Fruit fly (Drosophila melanogaster) whole organism, pupa: ENCODE measurements around the gene prd.

Source experiments
- CG10348 ChIP-seq: fragments of 200-800 bp; sonication (Bioruptor generic); IDR thresholded peaks from 2 replicates; pipeline ENCODE4 v1.3.6; 2022; ENCODE audit warnings: missing biosample characterization, missing genetic modification characterization
- CG12605 ChIP-seq: fragments of 200-800 bp; sonication (Bioruptor generic); IDR thresholded peaks from 2 replicates; pipeline ENCODE4 v1.3.6; 2022; ENCODE audit warnings: missing biosample characterization, missing genetic modification characterization
- CG13204 ChIP-seq: fragments of 200-800 bp; sonication (Bioruptor generic); optimal IDR thresholded peaks from 2 replicates; lab custom pipeline; 2018; ENCODE audit warnings: missing biosample characterization, mild to moderate bottlenecking, missing genetic modification characterization, moderate library complexity
- CG14655 ChIP-seq: fragments of 200-800 bp; sonication (Bioruptor generic); optimal IDR thresholded peaks from 3 replicates; lab custom pipeline; 2017; ENCODE audit warnings: mild to moderate bottlenecking, missing biosample characterization, missing genetic modification reagents, missing genetic modification characterization
- CG15710 ChIP-seq: fragments of 200-800 bp; sonication (Bioruptor generic); optimal IDR thresholded peaks from 2 replicates; lab custom pipeline; 2018; ENCODE audit warnings: missing biosample characterization, mild to moderate bottlenecking, missing genetic modification characterization, moderate library complexity
- CG17806 ChIP-seq: fragments of 200-800 bp; sonication (Bioruptor generic); optimal IDR thresholded peaks from 2 replicates; lab custom pipeline; 2018; ENCODE audit warnings: missing biosample characterization, mild to moderate bottlenecking, missing genetic modification characterization, moderate library complexity
- CG32121 ChIP-seq: fragments of 200-800 bp; sonication (Bioruptor generic); IDR thresholded peaks from 2 replicates; pipeline ENCODE4 v1.3.6; 2022; ENCODE audit warnings: missing biosample characterization, missing genetic modification characterization
- CG4496 ChIP-seq: fragments of 200-800 bp; sonication (Bioruptor generic); IDR thresholded peaks from 3 replicates; pipeline ENCODE4 v1.3.6; 2022; ENCODE audit warnings: missing biosample characterization, missing genetic modification characterization
- CG8159 ChIP-seq: fragments of 200-800 bp; sonication (Bioruptor generic); optimal IDR thresholded peaks from 3 replicates; lab custom pipeline; 2018; ENCODE audit warnings: missing biosample characterization, mild to moderate bottlenecking, missing genetic modification characterization, moderate library complexity
- CG8301 ChIP-seq: fragments of 200-800 bp; sonication (Bioruptor generic); optimal IDR thresholded peaks from 2 replicates; lab custom pipeline; 2018; ENCODE audit warnings: missing biosample characterization, mild to moderate bottlenecking, missing genetic modification characterization
- CG9948 ChIP-seq: fragments of 200-800 bp; sonication (Bioruptor generic); optimal IDR thresholded peaks from 2 replicates; lab custom pipeline; 2018; ENCODE audit warnings: missing biosample characterization, mild to moderate bottlenecking, missing genetic modification characterization, moderate library complexity
- D1 ChIP-seq: fragments of 200-800 bp; sonication (Bioruptor generic); optimal IDR thresholded peaks from 2 replicates; lab custom pipeline; 2018; ENCODE audit warnings: missing biosample characterization, mild to moderate bottlenecking, missing genetic modification characterization, moderate library complexity
- EcR ChIP-seq: fragments of 200-800 bp; sonication (Bioruptor generic); optimal IDR thresholded peaks from 3 replicates; lab custom pipeline; 2019; ENCODE audit warnings: missing biosample characterization, missing genetic modification characterization, mild to moderate bottlenecking, moderate library complexity, missing genetic modification reagents
- Ets98B ChIP-seq: fragments of 200-800 bp; sonication (Bioruptor generic); IDR thresholded peaks from 2 replicates; pipeline ENCODE4 v1.3.6; 2022; ENCODE audit warnings: missing biosample characterization, missing genetic modification characterization
- Pif1A ChIP-seq: fragments of 200-800 bp; sonication (Bioruptor generic); optimal IDR thresholded peaks from 3 replicates; lab custom pipeline; 2016; ENCODE audit warnings: missing biosample characterization, missing genetic modification characterization
- Pif1B ChIP-seq: fragments of 200-800 bp; sonication (Bioruptor generic); optimal IDR thresholded peaks from 3 replicates; lab custom pipeline; 2016; ENCODE audit warnings: missing biosample characterization, missing genetic modification characterization
- Snoo ChIP-seq: fragments of 200-800 bp; sonication (Bioruptor generic); optimal IDR thresholded peaks from 3 replicates; lab custom pipeline; 2017; ENCODE audit warnings: missing biosample characterization, mild to moderate bottlenecking, missing genetic modification characterization, inconsistent platforms
- fd96Ca ChIP-seq: fragments of 200-800 bp; sonication (Bioruptor generic); IDR thresholded peaks from 3 replicates; pipeline ENCODE4 v1.3.6; 2022; ENCODE audit warnings: missing biosample characterization, missing genetic modification characterization
- gl ChIP-seq: fragments of 200-800 bp; sonication (Bioruptor generic); optimal IDR thresholded peaks from 2 replicates; lab custom pipeline; 2018; ENCODE audit warnings: missing biosample characterization, mild to moderate bottlenecking, missing genetic modification characterization
- rn ChIP-seq: fragments of 200-800 bp; sonication (Bioruptor generic); IDR thresholded peaks from 2 replicates; pipeline ENCODE4 v1.3.6; 2022; ENCODE audit warnings: missing biosample characterization, missing genetic modification characterization

Gene prd

dm6 chr2L:12085619-12086171, at the start of gene prd:
Gene prd, minus strand, starts transcription at chr2L:12085827.
- TF ChIP-seq CG12605 (GFP tag; lab: Robert Waterston, UW) (no peak), CG17806 (tag; lab: Kevin White, UChicago) (no peak), CG10348 (GFP tag; lab: Robert Waterston, UW) (no peak), D1 (no peak), CG8301 (tag; lab: Kevin White, UChicago) (no peak), Pif1B (GFP tag; lab: Kevin White, UChicago) (no peak), CG14655 (GFP tag; lab: Kevin White, UChicago) (no peak), gl (tag; lab: Kevin White, UChicago) (no peak), Snoo (tag; lab: Kevin White, UChicago) (no peak), Pif1A (GFP tag; lab: Kevin White, UChicago) (no peak)

- TF ChIP-seq Pif1B (GFP tag; lab: Kevin White, UChicago): no peak
These were observed 48.4 kb upstream of the prd start for dm6 chr2L:12134125-12134378.

dm6 chr2L:12133275-12134124, 47.9 kb upstream of the prd start, which contains the start of gene rho-6:
Gene rho-6, minus strand, starts transcription at chr2L:12133411.
- TF ChIP-seq CG9948 (tag; lab: Kevin White, UChicago): no peak
- TF ChIP-seq gl (tag; lab: Kevin White, UChicago): no peak
- TF ChIP-seq rn (GFP tag; lab: Robert Waterston, UW): no peak
- TF ChIP-seq fd96Ca: no peak
- TF ChIP-seq CG8159 (tag; lab: Kevin White, UChicago): no peak
- TF ChIP-seq Ets98B (GFP tag; lab: Robert Waterston, UW): no peak
- TF ChIP-seq CG17806 (tag; lab: Kevin White, UChicago): no peak
- peak; percentile 39; the same call in 1 of the 3 replicates for TF ChIP-seq CG4496
- no peak for TF ChIP-seq Pif1A (GFP tag; lab: Kevin White, UChicago)
- no peak for TF ChIP-seq CG8301 (tag; lab: Kevin White, UChicago)
- no peak for TF ChIP-seq CG13204 (GFP tag; lab: Kevin White, UChicago)
- no peak for TF ChIP-seq D1
- no peak for TF ChIP-seq CG32121 (GFP tag; lab: Robert Waterston, UW)
- TF ChIP-seq CG14655 (GFP tag; lab: Kevin White, UChicago): peak; percentile 29

dm6 chr2L:12120000-12120399, 34.4 kb upstream of the prd start:
- no peak for TF ChIP-seq Ets98B (GFP tag; lab: Robert Waterston, UW)
- TF ChIP-seq Snoo (tag; lab: Kevin White, UChicago): no peak
- no peak for TF ChIP-seq CG17806 (tag; lab: Kevin White, UChicago)
- TF ChIP-seq CG8159 (tag; lab: Kevin White, UChicago): peak; percentile 37
- TF ChIP-seq gl (tag; lab: Kevin White, UChicago): no peak
- no peak for TF ChIP-seq CG15710 (tag; lab: Kevin White, UChicago)
- TF ChIP-seq CG14655 (GFP tag; lab: Kevin White, UChicago): peak; percentile 69
- TF ChIP-seq CG32121 (GFP tag; lab: Robert Waterston, UW): no peak
- no peak for TF ChIP-seq rn (GFP tag; lab: Robert Waterston, UW)
- TF ChIP-seq CG8301 (tag; lab: Kevin White, UChicago): peak; percentile 36
- no peak for TF ChIP-seq CG13204 (GFP tag; lab: Kevin White, UChicago)
- TF ChIP-seq CG9948 (tag; lab: Kevin White, UChicago): peak; percentile 24
- no peak for TF ChIP-seq CG10348 (GFP tag; lab: Robert Waterston, UW)
- TF ChIP-seq D1: no peak
- TF ChIP-seq EcR (GFP tag; lab: Kevin White, UChicago): no peak

dm6 chr2L:12115809-12116208, 30.2 kb upstream of the prd start:
- TF ChIP-seq CG8301 (tag; lab: Kevin White, UChicago) (peak; percentile 23), CG9948 (tag; lab: Kevin White, UChicago) (no peak), CG14655 (GFP tag; lab: Kevin White, UChicago) (peak; percentile 53), CG32121 (GFP tag; lab: Robert Waterston, UW) (no peak), Ets98B (GFP tag; lab: Robert Waterston, UW) (no peak)

- no peak for TF ChIP-seq CG8301 (tag; lab: Kevin White, UChicago)
- TF ChIP-seq CG10348 (GFP tag; lab: Robert Waterston, UW): no peak
- no peak for TF ChIP-seq CG14655 (GFP tag; lab: Kevin White, UChicago)
- TF ChIP-seq CG17806 (tag; lab: Kevin White, UChicago): no peak
- no peak for TF ChIP-seq fd96Ca
These were observed 28.5 kb upstream of the prd start, which contains the start of gene CG17211 for dm6 chr2L:12114159-12114558. Gene CG17211, plus strand, starts transcription at chr2L:12114360.
